Worm (Caenorhabditis elegans) whole organism, late embryonic: ENCODE data around the gene anmt-2.

Source experiments
- C38D4.7 ChIP-seq: fragments of 200-800 bp; sonication (Bioruptor generic); optimal IDR thresholded peaks from 2 replicates; lab custom pipeline; 2018; ENCODE audit warnings: mild to moderate bottlenecking, missing genetic modification characterization, moderate library complexity, missing compliant biosample characterization
- F13H6.1 ChIP-seq: sonication (generic microtip); optimal IDR thresholded peaks from 2 replicates; lab custom pipeline; 2016; ENCODE audit warnings: missing genetic modification characterization, missing compliant biosample characterization
- K02D7.2 ChIP-seq: sonication (generic microtip); optimal IDR thresholded peaks from 2 replicates; lab custom pipeline; 2017; ENCODE audit warnings: mild to moderate bottlenecking, missing genetic modification characterization, missing compliant biosample characterization
- ahr-1 ChIP-seq: sonication (generic microtip); optimal IDR thresholded peaks from 2 replicates; lab custom pipeline; 2016; ENCODE audit warnings: missing genetic modification characterization, missing compliant biosample characterization
- ama-1 ChIP-seq: fragments of 150-350 bp; optimal IDR thresholded peaks from 2 replicates; lab custom pipeline; 2014
- ceh-14 ChIP-seq: sonication (generic microtip); optimal IDR thresholded peaks from 2 replicates; lab custom pipeline; 2016; ENCODE audit warnings: missing genotype, missing genetic modification characterization, missing compliant biosample characterization
- ceh-18 ChIP-seq: sonication (generic microtip); optimal IDR thresholded peaks from 2 replicates; lab custom pipeline; 2016; ENCODE audit warnings: missing genetic modification characterization, missing compliant biosample characterization
- ceh-2 ChIP-seq: sonication (generic microtip); optimal IDR thresholded peaks from 2 replicates; lab custom pipeline; 2016; ENCODE audit warnings: missing genotype, missing genetic modification characterization, missing compliant biosample characterization
- ceh-24 ChIP-seq: sonication (generic microtip); optimal IDR thresholded peaks from 2 replicates; lab custom pipeline; 2016; ENCODE audit warnings: mild to moderate bottlenecking, missing genetic modification characterization, missing compliant biosample characterization
- ceh-30 ChIP-seq: fragments of 150-350 bp; optimal IDR thresholded peaks from 2 replicates; lab custom pipeline; 2014; ENCODE audit warnings: missing biosample characterization, missing genetic modification characterization
- ceh-31 ChIP-seq: sonication (generic microtip); optimal IDR thresholded peaks from 2 replicates; lab custom pipeline; 2016; ENCODE audit warnings: missing genetic modification characterization, missing compliant biosample characterization
- ceh-34 ChIP-seq: sonication (generic microtip); optimal IDR thresholded peaks from 2 replicates; lab custom pipeline; 2016; ENCODE audit warnings: mild to moderate bottlenecking, missing genetic modification characterization, missing compliant biosample characterization
- ceh-45 ChIP-seq: fragments of 200-800 bp; sonication (Bioruptor generic); IDR thresholded peaks from 2 replicates; pipeline ENCODE4 v1.3.6; 2022; ENCODE audit warnings: missing genetic modification reagents, missing genetic modification characterization, missing compliant biosample characterization
- ceh-6 ChIP-seq: fragments of 200-800 bp; sonication (Bioruptor generic); optimal IDR thresholded peaks from 2 replicates; lab custom pipeline; 2018; ENCODE audit warnings: mild to moderate bottlenecking, missing genetic modification characterization, missing compliant biosample characterization
- ceh-9 ChIP-seq: sonication (generic microtip); optimal IDR thresholded peaks from 2 replicates; lab custom pipeline; 2016; ENCODE audit warnings: mild to moderate bottlenecking, missing genetic modification characterization, inconsistent platforms, missing compliant biosample characterization
- che-1 ChIP-seq: sonication (generic microtip); optimal IDR thresholded peaks from 2 replicates; lab custom pipeline; 2016; ENCODE audit warnings: mild to moderate bottlenecking, missing genetic modification characterization, missing compliant biosample characterization
- elt-2 ChIP-seq: sonication (generic microtip); optimal IDR thresholded peaks from 2 replicates; lab custom pipeline; 2016; ENCODE audit warnings: missing genetic modification reagents, missing genetic modification characterization, missing compliant biosample characterization
- elt-4 ChIP-seq: sonication (generic microtip); optimal IDR thresholded peaks from 2 replicates; lab custom pipeline; 2016; ENCODE audit warnings: missing genetic modification characterization, missing compliant biosample characterization
- ets-4 ChIP-seq: sonication (generic microtip); optimal IDR thresholded peaks from 2 replicates; lab custom pipeline; 2016; ENCODE audit warnings: missing genetic modification characterization, missing compliant biosample characterization
- eyg-1 ChIP-seq: sonication (generic microtip); optimal IDR thresholded peaks from 2 replicates; lab custom pipeline; 2016; ENCODE audit warnings: missing genotype, missing genetic modification characterization, missing compliant biosample characterization
- fkh-6 ChIP-seq: sonication (generic microtip); optimal IDR thresholded peaks from 2 replicates; lab custom pipeline; 2016; ENCODE audit warnings: missing genetic modification characterization, missing compliant biosample characterization
- gmeb-2 ChIP-seq: sonication (generic microtip); optimal IDR thresholded peaks from 2 replicates; lab custom pipeline; 2016; ENCODE audit warnings: missing genetic modification characterization, inconsistent platforms, missing compliant biosample characterization
- hlh-13 ChIP-seq: fragments of 200-800 bp; sonication (Bioruptor generic); optimal IDR thresholded peaks from 2 replicates; lab custom pipeline; 2018; ENCODE audit warnings: mild to moderate bottlenecking, missing genetic modification characterization, missing compliant biosample characterization
- hlh-6 ChIP-seq: sonication (generic microtip); optimal IDR thresholded peaks from 2 replicates; lab custom pipeline; 2016; ENCODE audit warnings: missing genotype, missing genetic modification characterization, missing compliant biosample characterization
- hlh-8 ChIP-seq: sonication (generic microtip); optimal IDR thresholded peaks from 2 replicates; lab custom pipeline; 2016; ENCODE audit warnings: missing genotype, missing genetic modification characterization, missing compliant biosample characterization
- lin-11 ChIP-seq: fragments of 200-800 bp; sonication (Bioruptor generic); optimal IDR thresholded peaks from 2 replicates; lab custom pipeline; 2018; ENCODE audit warnings: mild to moderate bottlenecking, missing genetic modification characterization, missing compliant biosample characterization
- madf-2 ChIP-seq: sonication (generic microtip); optimal IDR thresholded peaks from 2 replicates; lab custom pipeline; 2017; ENCODE audit warnings: missing genetic modification characterization, missing compliant biosample characterization
- mec-3 ChIP-seq: sonication (generic microtip); optimal IDR thresholded peaks from 2 replicates; lab custom pipeline; 2016; ENCODE audit warnings: borderline replicate concordance, missing genetic modification characterization, missing compliant biosample characterization
- nfya-1 ChIP-seq: sonication (generic microtip); optimal IDR thresholded peaks from 2 replicates; lab custom pipeline; 2017; ENCODE audit warnings: missing genetic modification characterization, mild to moderate bottlenecking, missing compliant biosample characterization, antibody characterized with exemption, moderate library complexity
- nhr-11 ChIP-seq: fragments of 150-350 bp; optimal IDR thresholded peaks from 2 replicates; lab custom pipeline; 2014; ENCODE audit warnings: missing biosample characterization, missing genetic modification characterization
- nhr-232 ChIP-seq: sonication (generic microtip); optimal IDR thresholded peaks from 2 replicates; lab custom pipeline; 2016; ENCODE audit warnings: missing genetic modification characterization, missing compliant biosample characterization
- odd-2 ChIP-seq: sonication (generic microtip); optimal IDR thresholded peaks from 2 replicates; lab custom pipeline; 2017; ENCODE audit warnings: antibody characterized with exemption, mild to moderate bottlenecking, missing genetic modification characterization, missing compliant biosample characterization
- pat-9 ChIP-seq: fragments of 200-800 bp; sonication (Bioruptor generic); optimal IDR thresholded peaks from 2 replicates; lab custom pipeline; 2018; ENCODE audit warnings: mild to moderate bottlenecking, missing genetic modification characterization, moderate library complexity, missing compliant biosample characterization
- pax-1 ChIP-seq: fragments of 150-350 bp; optimal IDR thresholded peaks from 2 replicates; lab custom pipeline; 2014; ENCODE audit warnings: missing biosample characterization, missing genetic modification characterization
- pha-2 ChIP-seq: sonication (generic microtip); optimal IDR thresholded peaks from 2 replicates; lab custom pipeline; 2017; ENCODE audit warnings: mild to moderate bottlenecking, missing genetic modification characterization, missing compliant biosample characterization
- pha-4 ChIP-seq: fragments of 150-350 bp; optimal IDR thresholded peaks from 2 replicates; lab custom pipeline; 2018; ENCODE audit warnings: missing biosample characterization, missing genetic modification reagents, missing genetic modification characterization
- pqm-1 ChIP-seq: sonication (generic microtip); optimal IDR thresholded peaks from 2 replicates; lab custom pipeline; 2016; ENCODE audit warnings: missing genetic modification characterization, missing compliant biosample characterization
- ref-2 ChIP-seq: sonication (generic microtip); optimal IDR thresholded peaks from 2 replicates; lab custom pipeline; 2016; ENCODE audit warnings: missing genetic modification characterization, missing compliant biosample characterization
- rnt-1 ChIP-seq: sonication (generic microtip); optimal IDR thresholded peaks from 2 replicates; lab custom pipeline; 2016; ENCODE audit warnings: missing genetic modification characterization, missing compliant biosample characterization
- sdc-2 ChIP-seq: sonication (generic microtip); optimal IDR thresholded peaks from 2 replicates; lab custom pipeline; 2016; ENCODE audit warnings: missing genotype, missing genetic modification characterization, missing compliant biosample characterization
- sox-2 ChIP-seq: fragments of 200-800 bp; sonication (Bioruptor generic); IDR thresholded peaks from 2 replicates; pipeline ENCODE4 v1.3.6; 2022; ENCODE audit warnings: missing genetic modification reagents, missing genetic modification characterization, missing compliant biosample characterization
- syd-9 ChIP-seq: sonication (generic microtip); optimal IDR thresholded peaks from 2 replicates; lab custom pipeline; 2016; ENCODE audit warnings: mild to moderate bottlenecking, missing genetic modification characterization, moderate library complexity, missing compliant biosample characterization
- ttx-3 ChIP-seq: sonication (generic microtip); optimal IDR thresholded peaks from 2 replicates; lab custom pipeline; 2016; ENCODE audit warnings: missing genetic modification reagents, missing genetic modification characterization, missing compliant biosample characterization
- unc-3 ChIP-seq, 2 experiments: fragments of 200-800 bp in 1 of 2; sonication (Bioruptor generic) in 1 of 2; sonication (generic microtip) in 1 of 2; conservative IDR thresholded peaks in 1 of 2; optimal IDR thresholded peaks in 1 of 2; 2 replicates each; pipeline versions ENCODE4 v1.3.6 to Lab custom; 2016 to 2022; ENCODE audit warnings: missing compliant biosample characterization in 2 of 2, missing genetic modification characterization in 2 of 2, missing genetic modification reagents in 1 of 2
- unc-42 ChIP-seq: sonication (generic microtip); optimal IDR thresholded peaks from 2 replicates; lab custom pipeline; 2016; ENCODE audit warnings: missing genotype, missing genetic modification characterization, missing compliant biosample characterization
- unc-55 ChIP-seq: sonication (generic microtip); optimal IDR thresholded peaks from 2 replicates; lab custom pipeline; 2017; ENCODE audit warnings: missing biosample characterization, missing genetic modification reagents, missing genetic modification characterization
- ztf-16 ChIP-seq: sonication (generic microtip); optimal IDR thresholded peaks from 2 replicates; lab custom pipeline; 2017; ENCODE audit warnings: missing genetic modification characterization, missing compliant biosample characterization

anmt-2 gene

DNA sequence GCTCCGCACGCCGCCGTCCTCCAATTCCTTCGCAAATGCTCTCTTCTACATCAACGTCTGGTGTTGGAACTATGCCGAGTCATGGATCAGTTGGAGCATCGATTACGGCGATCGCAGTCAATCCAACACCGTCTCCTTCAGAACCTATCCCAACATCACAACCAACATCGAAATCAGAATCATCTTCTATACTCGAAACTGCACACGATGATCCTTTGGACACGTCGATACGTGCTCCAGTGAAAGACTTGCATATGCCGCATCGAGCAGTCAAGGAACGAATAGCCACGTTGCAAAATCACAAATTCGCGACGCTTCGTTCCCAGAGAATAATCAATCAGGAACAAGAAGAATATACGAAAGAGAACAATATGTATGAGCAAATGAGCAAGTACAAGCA is 36.6 kb downstream of the anmt-2 start (continued):
- TF ChIP-seq nhr-232 (no peak), ceh-34 (tag; lab: Kevin White, UChicago) (no peak)

DNA sequence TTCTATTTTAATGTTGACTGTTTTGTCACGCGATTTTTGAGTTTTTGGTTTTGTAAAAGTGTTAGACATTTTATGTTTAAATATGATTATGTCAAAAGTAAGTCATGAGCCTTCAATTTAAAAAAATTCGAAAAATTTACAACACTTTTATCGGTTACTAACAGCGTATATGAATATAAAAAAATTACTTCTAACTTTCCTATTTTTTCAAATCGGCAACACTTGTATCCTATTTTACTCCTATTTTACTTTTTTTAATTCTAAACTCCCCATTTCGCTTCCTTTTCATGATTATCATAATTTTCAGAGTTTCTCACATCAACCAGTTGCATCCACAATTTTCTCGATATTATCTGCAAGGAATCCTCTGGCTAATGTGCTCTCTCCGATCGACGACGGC is 39.2 kb downstream of the anmt-2 start, which contains the start of gene kin-18:
kin-18 (plus strand) TSS at position 301 of the 400 bp plus-strand sequence.
- TF ChIP-seq madf-2: no peak
- no peak for TF ChIP-seq ref-2 (tag; lab: Kevin White, UChicago)
- TF ChIP-seq ceh-9 (tag; lab: Kevin White, UChicago): no peak
- no peak for TF ChIP-seq rnt-1 (tag; lab: Kevin White, UChicago)
- no peak for TF ChIP-seq ceh-24 (tag; lab: Kevin White, UChicago)
- no peak for TF ChIP-seq unc-42
- TF ChIP-seq ceh-18: no peak
- TF ChIP-seq che-1: no peak
- TF ChIP-seq ceh-14 (tag; lab: Kevin White, UChicago): no peak
- TF ChIP-seq hlh-13 (GFP tag; lab: Kevin White, UChicago): no peak
- no peak for TF ChIP-seq sdc-2 (tag; lab: Kevin White, UChicago)
- TF ChIP-seq pat-9 (tag; lab: Kevin White, UChicago): no peak
- TF ChIP-seq ceh-45 (GFP tag; lab: Robert Waterston, UW): no peak
- no peak for TF ChIP-seq sox-2 (GFP tag; lab: Robert Waterston, UW)
- no peak for TF ChIP-seq pha-4 (tag; lab: Kevin White, UChicago)
- TF ChIP-seq ets-4 (tag; lab: Kevin White, UChicago): no peak
- no peak for TF ChIP-seq lin-11 (tag; lab: Kevin White, UChicago)
- TF ChIP-seq syd-9 (tag; lab: Kevin White, UChicago): no peak

DNA sequence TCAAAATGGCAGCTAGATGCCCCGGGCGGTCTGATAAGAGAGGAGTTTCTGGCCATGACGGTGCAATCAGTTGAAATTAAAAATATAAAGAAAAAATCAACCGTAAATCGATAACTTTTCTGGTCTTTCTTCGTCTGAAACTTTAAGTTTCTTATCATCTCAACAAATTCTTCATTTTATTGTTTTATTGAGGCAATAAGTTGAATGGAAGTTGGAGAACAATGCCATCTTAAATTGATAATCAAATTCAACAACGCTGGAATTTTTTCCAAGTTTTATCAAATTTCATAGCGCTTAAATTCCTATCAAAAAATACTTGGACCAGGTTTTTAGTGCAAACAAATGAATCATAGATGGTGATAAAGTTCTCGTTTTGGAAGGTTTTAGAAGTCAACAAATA is 40.6 kb downstream of the anmt-2 start:
- TF ChIP-seq ttx-3: no peak
- no peak for TF ChIP-seq pax-1 (tag; lab: Kevin White, UChicago)
- TF ChIP-seq ceh-6 (GFP tag; lab: Kevin White, UChicago): no peak
- no peak for TF ChIP-seq C38D4.7 (GFP tag; lab: Kevin White, UChicago)
- TF ChIP-seq elt-2 (tag; lab: Kevin White, UChicago): peak; percentile 42

DNA sequence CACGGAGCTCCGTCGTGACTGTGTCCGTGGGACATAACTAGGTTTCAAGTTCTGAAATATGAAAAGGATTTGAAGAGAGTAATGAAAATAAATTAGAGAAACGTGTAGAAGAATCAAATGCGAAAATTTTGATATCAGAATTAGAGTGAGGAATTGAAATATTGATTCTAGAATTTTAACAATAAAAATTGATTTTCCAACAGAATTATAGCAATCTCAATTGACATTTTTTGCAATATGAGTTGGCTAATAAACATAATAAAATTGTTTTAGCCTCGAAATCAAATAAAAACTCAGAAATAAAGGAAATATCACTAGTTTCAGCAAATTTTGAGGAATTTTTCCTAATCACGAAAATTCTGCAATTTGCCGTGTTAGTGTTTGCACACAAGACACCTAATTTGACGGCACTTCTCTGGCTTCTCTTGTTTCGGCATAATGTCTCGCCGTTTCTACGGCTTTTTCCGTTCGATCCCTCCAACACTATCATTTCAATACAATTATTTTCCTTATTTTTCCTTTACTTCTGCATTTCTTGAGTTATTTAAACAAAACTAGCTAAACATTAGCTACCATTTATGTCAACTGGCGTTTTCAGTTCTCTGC is 41.2 kb downstream of the anmt-2 start, which contains the start of gene nmt-1:
nmt-1 (minus strand) TSS at position 51 of the 606 bp plus-strand sequence.
- TF ChIP-seq fkh-6 (tag; lab: Kevin White, UChicago): no peak
- no peak for TF ChIP-seq elt-4 (tag; lab: Kevin White, UChicago)
- TF ChIP-seq hlh-8: no peak
- no peak for TF ChIP-seq sox-2 (GFP tag; lab: Robert Waterston, UW)
- TF ChIP-seq pqm-1 (tag; lab: Kevin White, UChicago): no peak
- no peak for TF ChIP-seq nhr-232
- no peak for TF ChIP-seq ceh-2
- TF ChIP-seq F13H6.1 (tag; lab: Kevin White, UChicago): no peak
- TF ChIP-seq mec-3 (tag; lab: Kevin White, UChicago): no peak
- no peak for TF ChIP-seq sdc-2 (tag; lab: Kevin White, UChicago)
- TF ChIP-seq nfya-1 (tag; lab: Kevin White, UChicago): peak; percentile 28
- TF ChIP-seq unc-55: peak; percentile 21
- TF ChIP-seq ets-4 (tag; lab: Kevin White, UChicago): no peak
- TF ChIP-seq unc-3 (GFP tag; conservative IDR thresholded peaks at IDR 0.05; lab: Robert Waterston, UW): no peak
- no peak for TF ChIP-seq unc-3 (tag; optimal IDR thresholded peaks at IDR 0.05; lab: Kevin White, UChicago)
- TF ChIP-seq ceh-14 (tag; lab: Kevin White, UChicago): no peak
- TF ChIP-seq lin-11 (tag; lab: Kevin White, UChicago): no peak
- no peak for TF ChIP-seq odd-2 (tag; lab: Kevin White, UChicago)
- no peak for TF ChIP-seq hlh-13 (GFP tag; lab: Kevin White, UChicago)
- no peak for TF ChIP-seq pha-2 (tag; lab: Kevin White, UChicago)
- peak; percentile 42 for TF ChIP-seq unc-42
- TF ChIP-seq nhr-11 (tag; lab: Kevin White, UChicago): no peak
- TF ChIP-seq K02D7.2 (tag; lab: Kevin White, UChicago): no peak
- no peak for TF ChIP-seq eyg-1
- TF ChIP-seq ama-1 (lab: Kevin White, UChicago): no peak
- no peak for TF ChIP-seq ceh-31 (tag; lab: Kevin White, UChicago)
- TF ChIP-seq che-1: no peak
- TF ChIP-seq ahr-1 (tag; lab: Kevin White, UChicago): no peak
- TF ChIP-seq ceh-30 (tag; lab: Kevin White, UChicago): no peak
- TF ChIP-seq hlh-6 (tag; lab: Kevin White, UChicago): no peak
- TF ChIP-seq gmeb-2 (tag; lab: Kevin White, UChicago): peak; percentile 7
- TF ChIP-seq ztf-16 (tag; lab: Kevin White, UChicago): no peak
